Fruit fly (Drosophila melanogaster) whole organism, embryonic: ENCODE measurements around the gene Cht10.

Source experiments
- Abd-B ChIP-seq: fragments of 200-800 bp; sonication (Bioruptor generic); optimal IDR thresholded peaks from 2 replicates; lab custom pipeline; 2018; ENCODE audit warnings: missing biosample characterization, mild to moderate bottlenecking, missing genetic modification characterization, moderate library complexity
- CG11456 ChIP-seq: fragments of 200-800 bp; sonication (Bioruptor generic); IDR thresholded peaks from 3 replicates; pipeline ENCODE4 v1.3.6; 2022; ENCODE audit warnings: missing biosample characterization, missing genetic modification characterization
- CG16813 ChIP-seq: fragments of 200-800 bp; sonication (Bioruptor generic); IDR thresholded peaks from 3 replicates; pipeline ENCODE4 v1.3.6; 2022; ENCODE audit warnings: missing biosample characterization, missing genetic modification characterization; ENCODE audit not compliant: partially characterized antibody
- CG17802 ChIP-seq: fragments of 200-800 bp; sonication (Bioruptor generic); optimal IDR thresholded peaks from 2 replicates; lab custom pipeline; 2018; ENCODE audit warnings: missing biosample characterization, mild to moderate bottlenecking, missing genetic modification characterization, moderate library complexity
- CG32532 ChIP-seq: fragments of 200-800 bp; sonication (Bioruptor generic); IDR thresholded peaks from 2 replicates; pipeline ENCODE4 v1.3.6; 2022; ENCODE audit warnings: missing biosample characterization, missing genetic modification characterization
- CG32767 ChIP-seq: fragments of 200-800 bp; sonication (Bioruptor generic); IDR thresholded peaks from 2 replicates; pipeline ENCODE4 v1.3.6; 2022; ENCODE audit warnings: missing biosample characterization, missing genetic modification characterization
- CG3838 ChIP-seq: fragments of 200-800 bp; sonication (Bioruptor generic); optimal IDR thresholded peaks from 3 replicates; lab custom pipeline; 2016; ENCODE audit warnings: missing biosample characterization, missing genetic modification characterization
- CG6175 ChIP-seq: fragments of 200-800 bp; sonication (Bioruptor generic); IDR thresholded peaks from 3 replicates; pipeline ENCODE4 v1.3.6; 2022; ENCODE audit warnings: missing biosample characterization, missing genetic modification characterization
- CG6683 ChIP-seq: fragments of 200-800 bp; sonication (Bioruptor generic); optimal IDR thresholded peaks from 2 replicates; lab custom pipeline; 2017; ENCODE audit warnings: missing biosample characterization, mild to moderate bottlenecking, missing genetic modification characterization, missing genetic modification reagents
- CG7928 ChIP-seq: fragments of 200-800 bp; sonication (Bioruptor generic); optimal IDR thresholded peaks from 2 replicates; lab custom pipeline; 2017; ENCODE audit warnings: missing biosample characterization, mild to moderate bottlenecking, missing genetic modification characterization
- CG7963 ChIP-seq: fragments of 200-800 bp; sonication (Bioruptor generic); IDR thresholded peaks from 3 replicates; pipeline ENCODE4 v1.3.6; 2022; ENCODE audit warnings: missing biosample characterization, missing genetic modification characterization; ENCODE audit not compliant: partially characterized antibody
- CG7987 ChIP-seq: fragments of 200-800 bp; sonication (Bioruptor generic); optimal IDR thresholded peaks from 2 replicates; lab custom pipeline; 2018; ENCODE audit warnings: missing biosample characterization, mild to moderate bottlenecking, missing genetic modification characterization, moderate library complexity
- CG8290 ChIP-seq, 3 experiments: fragments of 200-800 bp; sonication (Bioruptor generic); optimal IDR thresholded peaks; 2 replicates each; lab custom pipeline; 2016 to 2019; ENCODE audit warnings: missing biosample characterization in 3 of 3, missing genetic modification characterization in 3 of 3, mild to moderate bottlenecking in 2 of 3, moderate library complexity in 1 of 3
- Camta ChIP-seq: fragments of 200-800 bp; sonication (Bioruptor generic); optimal IDR thresholded peaks from 2 replicates; lab custom pipeline; 2016; ENCODE audit warnings: missing biosample characterization, missing genetic modification characterization
- CkIIα-i1 ChIP-seq: fragments of 200-800 bp; sonication (Bioruptor generic); IDR thresholded peaks from 2 replicates; pipeline ENCODE4 v1.3.6; 2022; ENCODE audit warnings: missing biosample characterization, missing genetic modification characterization
- CoRest ChIP-seq: fragments of 200-800 bp; sonication (Bioruptor generic); optimal IDR thresholded peaks from 3 replicates; lab custom pipeline; 2018; ENCODE audit warnings: missing biosample characterization, mild to moderate bottlenecking, missing genetic modification characterization, moderate library complexity
- Dfd ChIP-seq, 2 experiments: fragments of >200 bp; optimal IDR thresholded peaks; 2 replicates each; lab custom pipeline; 2017; ENCODE audit warnings: missing biosample characterization in 2 of 2, missing genetic modification characterization in 2 of 2
- Dip3 ChIP-seq: fragments of 200-800 bp; sonication (Bioruptor generic); optimal IDR thresholded peaks from 3 replicates; lab custom pipeline; 2016; ENCODE audit warnings: missing biosample characterization, missing genetic modification characterization
- Eip74EF ChIP-seq, 2 experiments: fragments of 200-800 bp in 1 of 2; fragments of >200 bp in 1 of 2; sonication (Bioruptor generic) in 1 of 2; optimal IDR thresholded peaks; 2 replicates each; lab custom pipeline; 2017 to 2019; ENCODE audit warnings: missing biosample characterization in 2 of 2, missing genetic modification characterization in 2 of 2, mild to moderate bottlenecking in 1 of 2, moderate library complexity in 1 of 2
- Ets97D ChIP-seq: fragments of 200-800 bp; sonication (Bioruptor generic); optimal IDR thresholded peaks from 3 replicates; lab custom pipeline; 2016; ENCODE audit warnings: missing biosample characterization, missing genetic modification characterization
- Fer3 ChIP-seq: fragments of 200-800 bp; sonication (Bioruptor generic); optimal IDR thresholded peaks from 2 replicates; lab custom pipeline; 2018; ENCODE audit warnings: missing biosample characterization, mild to moderate bottlenecking, missing genetic modification characterization, moderate library complexity
- Hand ChIP-seq: fragments of 200-800 bp; sonication (Bioruptor generic); optimal IDR thresholded peaks from 2 replicates; lab custom pipeline; 2017; ENCODE audit warnings: mild to moderate bottlenecking, missing biosample characterization, missing genetic modification reagents, missing genetic modification characterization
- Hr78 ChIP-seq, 2 experiments: fragments of 200-800 bp in 1 of 2; fragments of >200 bp in 1 of 2; sonication (Bioruptor generic) in 1 of 2; optimal IDR thresholded peaks; 2 replicates each; lab custom pipeline; 2017 to 2019; ENCODE audit warnings: missing biosample characterization in 2 of 2, missing genetic modification characterization in 2 of 2, mild to moderate bottlenecking in 1 of 2, moderate library complexity in 1 of 2
- Lhr ChIP-seq: fragments of 200-800 bp; sonication (Bioruptor generic); optimal IDR thresholded peaks from 3 replicates; lab custom pipeline; 2017; ENCODE audit warnings: mild to moderate bottlenecking, missing biosample characterization, missing genetic modification reagents, missing genetic modification characterization
- Nf-YA ChIP-seq: fragments of 200-800 bp; sonication (Bioruptor generic); IDR thresholded peaks from 2 replicates; pipeline ENCODE4 v1.3.6; 2022; ENCODE audit warnings: missing biosample characterization, missing genetic modification characterization
- Oaz ChIP-seq: fragments of 200-800 bp; sonication (Bioruptor generic); IDR thresholded peaks from 2 replicates; pipeline ENCODE4 v1.3.6; 2022; ENCODE audit warnings: missing biosample characterization, missing genetic modification characterization
- Ptx1 ChIP-seq: fragments of 200-800 bp; sonication (Bioruptor generic); IDR thresholded peaks from 2 replicates; pipeline ENCODE4 v1.3.6; 2022; ENCODE audit warnings: missing biosample characterization, missing genetic modification characterization
- Rx ChIP-seq: fragments of 200-800 bp; sonication (Bioruptor generic); IDR thresholded peaks from 2 replicates; pipeline ENCODE4 v1.3.6; 2022; ENCODE audit warnings: missing biosample characterization, missing genetic modification characterization
- Xrp1 ChIP-seq: fragments of 200-800 bp; sonication (Bioruptor generic); IDR thresholded peaks from 2 replicates; pipeline ENCODE4 v1.3.6; 2022; ENCODE audit warnings: missing biosample characterization, missing genetic modification characterization
- abd-A ChIP-seq: fragments of 200-800 bp; sonication (Bioruptor generic); optimal IDR thresholded peaks from 3 replicates; lab custom pipeline; 2019; ENCODE audit warnings: missing biosample characterization, mild to moderate bottlenecking, missing genetic modification characterization, moderate library complexity
- al ChIP-seq: fragments of 200-800 bp; sonication (Bioruptor generic); IDR thresholded peaks from 2 replicates; pipeline ENCODE4 v1.3.6; 2022; ENCODE audit warnings: missing biosample characterization, missing genetic modification characterization
- aop ChIP-seq: fragments of 200-800 bp; sonication (Bioruptor generic); IDR thresholded peaks from 2 replicates; pipeline ENCODE4 v1.3.6; 2022; ENCODE audit warnings: missing biosample characterization, missing genetic modification characterization
- corto ChIP-seq: fragments of 200-800 bp; sonication (Bioruptor generic); optimal IDR thresholded peaks from 2 replicates; lab custom pipeline; 2016; ENCODE audit warnings: missing biosample characterization, mild to moderate bottlenecking, missing genetic modification characterization, moderate library complexity
- eve ChIP-seq, 2 experiments: fragments of >200 bp; optimal IDR thresholded peaks; 2 replicates each; lab custom pipeline; 2017; ENCODE audit warnings: missing biosample characterization in 2 of 2, missing genetic modification characterization in 2 of 2
- gfzf ChIP-seq: fragments of 200-800 bp; sonication (Bioruptor generic); optimal IDR thresholded peaks from 2 replicates; lab custom pipeline; 2016; ENCODE audit warnings: missing biosample characterization, mild to moderate bottlenecking, missing genetic modification characterization, moderate library complexity
- her ChIP-seq: fragments of 200-800 bp; sonication (Bioruptor generic); optimal IDR thresholded peaks from 2 replicates; lab custom pipeline; 2016; ENCODE audit warnings: missing biosample characterization, missing genetic modification characterization
- lab ChIP-seq: fragments of 200-800 bp; sonication (Bioruptor generic); optimal IDR thresholded peaks from 3 replicates; lab custom pipeline; 2017; ENCODE audit warnings: missing biosample characterization, missing genetic modification characterization, mild to moderate bottlenecking, moderate library complexity, missing genetic modification reagents
- lola ChIP-seq, 3 experiments: fragments of >200 bp in 2 of 3; fragments of 200-800 bp in 1 of 3; sonication (Bioruptor generic) in 1 of 3; optimal IDR thresholded peaks; 2 replicates each; lab custom pipeline; 2017 to 2019; ENCODE audit warnings: missing biosample characterization in 3 of 3, missing genetic modification characterization in 3 of 3, mild to moderate bottlenecking in 1 of 3, moderate library complexity in 1 of 3
- mld ChIP-seq: fragments of 200-800 bp; sonication (Bioruptor generic); IDR thresholded peaks from 3 replicates; pipeline ENCODE4 v1.3.6; 2022; ENCODE audit warnings: missing biosample characterization, missing genetic modification characterization; ENCODE audit not compliant: partially characterized antibody
- nmo ChIP-seq: fragments of 200-800 bp; sonication (Bioruptor generic); optimal IDR thresholded peaks from 2 replicates; lab custom pipeline; 2018; ENCODE audit warnings: missing biosample characterization, mild to moderate bottlenecking, missing genetic modification characterization, moderate library complexity
- nom ChIP-seq: fragments of 200-800 bp; sonication (Bioruptor generic); optimal IDR thresholded peaks from 2 replicates; lab custom pipeline; 2017; ENCODE audit warnings: missing biosample characterization, missing genetic modification characterization, mild to moderate bottlenecking, moderate library complexity, missing genetic modification reagents
- oc ChIP-seq: fragments of 200-800 bp; sonication (Bioruptor generic); optimal IDR thresholded peaks from 2 replicates; lab custom pipeline; 2018; ENCODE audit warnings: missing biosample characterization, mild to moderate bottlenecking, missing genetic modification characterization, moderate library complexity
- phol ChIP-seq: fragments of 200-800 bp; sonication (Bioruptor generic); optimal IDR thresholded peaks from 3 replicates; lab custom pipeline; 2018; ENCODE audit warnings: missing biosample characterization, mild to moderate bottlenecking, missing genetic modification characterization, moderate library complexity
- pzg ChIP-seq: fragments of 200-800 bp; sonication (Bioruptor generic); optimal IDR thresholded peaks from 3 replicates; lab custom pipeline; 2018; ENCODE audit warnings: missing biosample characterization, mild to moderate bottlenecking, missing genetic modification characterization, moderate library complexity
- ranshi ChIP-seq: fragments of 200-800 bp; sonication (Bioruptor generic); IDR thresholded peaks from 2 replicates; pipeline ENCODE4 v1.3.6; 2022; ENCODE audit warnings: missing biosample characterization, missing genetic modification characterization
- sens-2 ChIP-seq: fragments of 200-800 bp; sonication (Bioruptor generic); IDR thresholded peaks from 2 replicates; pipeline ENCODE4 v1.3.6; 2022; ENCODE audit warnings: missing biosample characterization, missing genetic modification characterization
- ssp ChIP-seq: fragments of 200-800 bp; sonication (Bioruptor generic); IDR thresholded peaks from 2 replicates; pipeline ENCODE4 v1.3.6; 2022; ENCODE audit warnings: missing biosample characterization, missing genetic modification characterization
- toy ChIP-seq: fragments of 200-800 bp; sonication (Bioruptor generic); IDR thresholded peaks from 2 replicates; pipeline ENCODE4 v1.3.6; 2022; ENCODE audit warnings: missing biosample characterization, missing genetic modification characterization
- zen ChIP-seq: fragments of 200-800 bp; sonication (Bioruptor generic); optimal IDR thresholded peaks from 3 replicates; lab custom pipeline; 2018; ENCODE audit warnings: missing biosample characterization, mild to moderate bottlenecking, missing genetic modification characterization, moderate library complexity
- zfh2 ChIP-seq: fragments of 200-800 bp; sonication (Bioruptor generic); optimal IDR thresholded peaks from 2 replicates; lab custom pipeline; 2016; ENCODE audit warnings: missing biosample characterization, missing genetic modification characterization

Cht10 gene

DNA sequence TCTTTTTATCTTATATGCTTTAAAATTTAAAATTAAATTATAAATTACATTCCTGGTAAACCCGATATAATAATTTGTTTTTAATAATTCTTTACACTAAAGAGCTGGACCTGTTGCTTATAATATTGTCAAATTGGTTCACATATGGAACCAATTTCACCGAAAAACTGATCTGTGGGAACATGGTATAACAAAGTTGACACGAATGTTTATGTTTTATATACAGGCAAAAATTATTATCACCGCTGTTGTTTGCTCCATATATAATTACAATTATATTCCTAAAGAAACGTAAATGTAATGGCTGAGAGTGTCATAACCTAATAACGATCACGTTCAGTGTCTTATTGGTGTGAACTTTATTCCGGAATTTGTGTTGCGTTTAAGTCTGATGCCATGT is 44.1 kb downstream of the Cht10 start, which contains the start of gene cta (continued):
- TF ChIP-seq nom: no peak
- TF ChIP-seq ranshi (GFP tag; lab: Robert Waterston, UW): no peak
- TF ChIP-seq CoRest (tag; lab: Kevin White, UChicago): peak; percentile 50
- no peak for TF ChIP-seq Oaz
- TF ChIP-seq zen (tag; lab: Kevin White, UChicago): peak; percentile 32
- TF ChIP-seq CG32532 (GFP tag; lab: Robert Waterston, UW): no peak
- no peak for TF ChIP-seq CG6175 (GFP tag; lab: Robert Waterston, UW)
- TF ChIP-seq eve (GFP tag; optimal IDR thresholded peaks at IDR 0.05; lab: Kevin White, UChicago): peak in 1 of 2 experiments; percentile 63
- no peak for TF ChIP-seq CG11456 (GFP tag; lab: Robert Waterston, UW)
- no peak for TF ChIP-seq al
- TF ChIP-seq Lhr (GFP tag; lab: Kevin White, UChicago): peak; percentile 38
- TF ChIP-seq lab: no peak
- peak in 1 of 2 experiments; percentile 74 for TF ChIP-seq Dfd (GFP tag; optimal IDR thresholded peaks at IDR 0.05; lab: Kevin White, UChicago)
- peak; percentile 66 for TF ChIP-seq nmo (GFP tag; lab: Kevin White, UChicago)
- peak; percentile 4 for TF ChIP-seq Ets97D (GFP tag; lab: Kevin White, UChicago)
- no peak for TF ChIP-seq Abd-B (GFP tag; lab: Kevin White, UChicago)
- TF ChIP-seq Hand (GFP tag; lab: Kevin White, UChicago): no peak
- no peak for TF ChIP-seq Nf-YA (GFP tag; lab: Robert Waterston, UW)
- TF ChIP-seq mld (GFP tag; lab: Robert Waterston, UW): no peak
- TF ChIP-seq Eip74EF (GFP tag; optimal IDR thresholded peaks at IDR 0.05; lab: Kevin White, UChicago): peak in 1 of 2 experiments; percentile 74
- no peak for TF ChIP-seq corto
- TF ChIP-seq gfzf (GFP tag; lab: Kevin White, UChicago): peak; percentile 5
- TF ChIP-seq phol (tag; lab: Kevin White, UChicago): peak; percentile 69
- no peak for TF ChIP-seq Camta (GFP tag; lab: Kevin White, UChicago)
- no peak for TF ChIP-seq sens-2 (GFP tag; lab: Robert Waterston, UW)
- no peak for TF ChIP-seq CG7987 (GFP tag; lab: Kevin White, UChicago)
- TF ChIP-seq oc: no peak
- TF ChIP-seq CG32767: no peak
- TF ChIP-seq her: no peak
- no peak for TF ChIP-seq abd-A
- no peak for TF ChIP-seq zfh2 (GFP tag; lab: Kevin White, UChicago)
- no peak for TF ChIP-seq CG6683
- no peak for TF ChIP-seq CG7963 (GFP tag; lab: Robert Waterston, UW)
- TF ChIP-seq ssp: peak; percentile 99
- no peak for TF ChIP-seq Ptx1 (GFP tag; lab: Robert Waterston, UW)
- peak; percentile 99 for TF ChIP-seq CG17802
- TF ChIP-seq lola (GFP tag; optimal IDR thresholded peaks at IDR 0.05; lab: Kevin White, UChicago): peak in 1 of 3 experiments; percentile 58
- no peak for TF ChIP-seq Dip3 (GFP tag; lab: Kevin White, UChicago)
- TF ChIP-seq CG7928 (GFP tag; lab: Kevin White, UChicago): no peak
- TF ChIP-seq Xrp1 (GFP tag; lab: Robert Waterston, UW): no peak
- TF ChIP-seq CG3838 (GFP tag; lab: Kevin White, UChicago): no peak
- no peak for TF ChIP-seq CG16813 (GFP tag; lab: Robert Waterston, UW)
- TF ChIP-seq aop: no peak
- peak in 1 of 2 experiments; percentile 1 for TF ChIP-seq Hr78 (GFP tag; optimal IDR thresholded peaks at IDR 0.05; lab: Kevin White, UChicago)
- TF ChIP-seq CkIIα-i1 (GFP tag; lab: Robert Waterston, UW): no peak
- TF ChIP-seq Rx (GFP tag; lab: Robert Waterston, UW): no peak
- TF ChIP-seq pzg (GFP tag; lab: Kevin White, UChicago): peak; percentile 39
- peak; percentile 6 for TF ChIP-seq CG8290 (GFP tag; optimal IDR thresholded peaks at IDR 0.05; lab: Kevin White, UChicago)
- peak in 1 of 2 experiments; percentile 47 for TF ChIP-seq CG8290 (tag; optimal IDR thresholded peaks at IDR 0.05; lab: Kevin White, UChicago)
- no peak for TF ChIP-seq toy (GFP tag; lab: Robert Waterston, UW)
- TF ChIP-seq Fer3 (tag; lab: Kevin White, UChicago): no peak
